Fruit fly (Drosophila melanogaster) whole organism, embryonic: ENCODE measurements around the gene CrebB.

ENCODE experiments used
- CG10147 ChIP-seq: fragments of 200-800 bp; sonication (Bioruptor generic); optimal IDR thresholded peaks from 2 replicates; lab custom pipeline; 2019; ENCODE audit warnings: missing biosample characterization, mild to moderate bottlenecking, missing genetic modification characterization, moderate library complexity
- CG10366 ChIP-seq: fragments of 200-800 bp; sonication (Bioruptor generic); IDR thresholded peaks from 2 replicates; pipeline ENCODE4 v1.3.6; 2022; ENCODE audit warnings: missing biosample characterization, missing genetic modification characterization
- CG12219 ChIP-seq: fragments of 200-800 bp; sonication (Bioruptor generic); optimal IDR thresholded peaks from 3 replicates; lab custom pipeline; 2018; ENCODE audit warnings: missing biosample characterization, mild to moderate bottlenecking, missing genetic modification characterization
- CG13624 ChIP-seq: fragments of 200-800 bp; sonication (Bioruptor generic); optimal IDR thresholded peaks from 2 replicates; lab custom pipeline; 2016; ENCODE audit warnings: missing biosample characterization, missing genetic modification characterization
- CG15514 ChIP-seq: fragments of 200-800 bp; sonication (Bioruptor generic); optimal IDR thresholded peaks from 3 replicates; lab custom pipeline; 2017; ENCODE audit warnings: missing biosample characterization, missing genetic modification characterization, mild to moderate bottlenecking, moderate library complexity, missing genetic modification reagents
- CG17186 ChIP-seq: fragments of 200-800 bp; sonication (Bioruptor generic); optimal IDR thresholded peaks from 3 replicates; lab custom pipeline; 2017; ENCODE audit warnings: missing biosample characterization, missing genetic modification reagents, missing genetic modification characterization
- CG17361 ChIP-seq: fragments of 200-800 bp; sonication (Bioruptor generic); IDR thresholded peaks from 3 replicates; pipeline ENCODE4 v1.3.6; 2022; ENCODE audit warnings: missing biosample characterization, missing genetic modification characterization
- CG1792 ChIP-seq: fragments of 200-800 bp; sonication (Bioruptor generic); optimal IDR thresholded peaks from 2 replicates; lab custom pipeline; 2016; ENCODE audit warnings: missing biosample characterization, missing genetic modification characterization
- CG2116 ChIP-seq: fragments of 200-800 bp; sonication (Bioruptor generic); optimal IDR thresholded peaks from 3 replicates; lab custom pipeline; 2018; ENCODE audit warnings: missing biosample characterization, mild to moderate bottlenecking, missing genetic modification characterization
- CG30403 ChIP-seq: fragments of 200-800 bp; sonication (Bioruptor generic); optimal IDR thresholded peaks from 3 replicates; lab custom pipeline; 2016; ENCODE audit warnings: missing biosample characterization, missing genetic modification characterization
- CG4730 ChIP-seq: fragments of 200-800 bp; sonication (Bioruptor generic); IDR thresholded peaks from 2 replicates; pipeline ENCODE4 v1.3.6; 2022; ENCODE audit warnings: missing biosample characterization, missing genetic modification characterization
- CG8089 ChIP-seq: fragments of 200-800 bp; sonication (Bioruptor generic); optimal IDR thresholded peaks from 3 replicates; lab custom pipeline; 2016; ENCODE audit warnings: missing biosample characterization, missing genetic modification characterization
- CG8290 ChIP-seq, 3 experiments: fragments of 200-800 bp; sonication (Bioruptor generic); optimal IDR thresholded peaks; 2 replicates each; lab custom pipeline; 2016 to 2019; ENCODE audit warnings: missing biosample characterization in 3 of 3, missing genetic modification characterization in 3 of 3, mild to moderate bottlenecking in 2 of 3, moderate library complexity in 1 of 3
- CG9876 ChIP-seq: fragments of 200-800 bp; sonication (Bioruptor generic); optimal IDR thresholded peaks from 2 replicates; lab custom pipeline; 2016; ENCODE audit warnings: missing biosample characterization, missing genetic modification characterization
- D ChIP-seq, 2 experiments: fragments of 200-800 bp in 1 of 2; fragments of >200 bp in 1 of 2; sonication (Bioruptor generic) in 1 of 2; optimal IDR thresholded peaks; 2 replicates in 1 of 2; 3 replicates in 1 of 2; lab custom pipeline; 2017; ENCODE audit warnings: mild to moderate bottlenecking in 1 of 2, missing biosample characterization in 1 of 2, missing genetic modification characterization in 1 of 2, missing genetic modification reagents in 1 of 2
- Deaf1 ChIP-seq: fragments of 200-800 bp; optimal IDR thresholded peaks from 3 replicates; lab custom pipeline; 2019; ENCODE audit warnings: missing biosample characterization, mild to moderate bottlenecking, missing genetic modification characterization, moderate library complexity
- Dek ChIP-seq: fragments of 200-800 bp; sonication (Bioruptor generic); optimal IDR thresholded peaks from 3 replicates; lab custom pipeline; 2019; ENCODE audit warnings: missing biosample characterization, mild to moderate bottlenecking, missing genetic modification characterization, moderate library complexity
- Fer1 ChIP-seq: fragments of 200-800 bp; sonication (Bioruptor generic); optimal IDR thresholded peaks from 2 replicates; lab custom pipeline; 2017; ENCODE audit warnings: missing biosample characterization, mild to moderate bottlenecking, missing genetic modification characterization
- Hr78 ChIP-seq, 2 experiments: fragments of 200-800 bp in 1 of 2; fragments of >200 bp in 1 of 2; sonication (Bioruptor generic) in 1 of 2; optimal IDR thresholded peaks; 2 replicates each; lab custom pipeline; 2017 to 2019; ENCODE audit warnings: missing biosample characterization in 2 of 2, missing genetic modification characterization in 2 of 2, mild to moderate bottlenecking in 1 of 2, moderate library complexity in 1 of 2
- Mad ChIP-seq: fragments of 200-800 bp; sonication (Bioruptor generic); optimal IDR thresholded peaks from 2 replicates; lab custom pipeline; 2016; ENCODE audit warnings: missing biosample characterization, missing genetic modification characterization
- Max ChIP-seq: fragments of 200-800 bp; sonication (Bioruptor generic); optimal IDR thresholded peaks from 2 replicates; lab custom pipeline; 2016; ENCODE audit warnings: missing biosample characterization, mild to moderate bottlenecking, missing genetic modification characterization
- Meics ChIP-seq: fragments of 200-800 bp; sonication (Bioruptor generic); optimal IDR thresholded peaks from 2 replicates; lab custom pipeline; 2017; ENCODE audit warnings: missing biosample characterization, mild to moderate bottlenecking, missing genetic modification characterization
- Oaz ChIP-seq: fragments of 200-800 bp; sonication (Bioruptor generic); IDR thresholded peaks from 2 replicates; pipeline ENCODE4 v1.3.6; 2022; ENCODE audit warnings: missing biosample characterization, missing genetic modification characterization
- Opbp ChIP-seq: fragments of 200-800 bp; sonication (Bioruptor generic); IDR thresholded peaks from 3 replicates; pipeline ENCODE4 v1.3.6; 2022; ENCODE audit warnings: missing biosample characterization, missing genetic modification characterization; ENCODE audit not compliant: partially characterized antibody
- Pdp1 ChIP-seq, 2 experiments: fragments of 200-800 bp; sonication (Bioruptor generic); optimal IDR thresholded peaks; 3 replicates each; lab custom pipeline; 2016; ENCODE audit warnings: missing biosample characterization in 2 of 2, missing genetic modification characterization in 2 of 2, mild to moderate bottlenecking in 1 of 2, moderate library complexity in 1 of 2
- Ptx1 ChIP-seq: fragments of 200-800 bp; sonication (Bioruptor generic); IDR thresholded peaks from 2 replicates; pipeline ENCODE4 v1.3.6; 2022; ENCODE audit warnings: missing biosample characterization, missing genetic modification characterization
- Trl ChIP-seq, 3 experiments: fragments of >200 bp in 2 of 3; fragments of 200-800 bp in 1 of 3; sonication (Bioruptor generic) in 1 of 3; optimal IDR thresholded peaks; 2 replicates in 1 of 3; 3 replicates in 2 of 3; lab custom pipeline; 2016 to 2017; ENCODE audit warnings: missing biosample characterization in 1 of 3, missing genetic modification characterization in 1 of 3
- YL-1 ChIP-seq: fragments of 200-800 bp; sonication (Bioruptor generic); optimal IDR thresholded peaks from 3 replicates; lab custom pipeline; 2017; ENCODE audit warnings: missing biosample characterization, mild to moderate bottlenecking, missing genetic modification characterization
- ab ChIP-seq: fragments of 200-800 bp; sonication (Bioruptor generic); optimal IDR thresholded peaks from 2 replicates; lab custom pipeline; 2016; ENCODE audit warnings: missing biosample characterization, missing genetic modification characterization
- ac ChIP-seq: fragments of 200-800 bp; sonication (Bioruptor generic); optimal IDR thresholded peaks from 3 replicates; lab custom pipeline; 2017; ENCODE audit warnings: missing biosample characterization, mild to moderate bottlenecking, missing genetic modification characterization
- corto ChIP-seq: fragments of 200-800 bp; sonication (Bioruptor generic); optimal IDR thresholded peaks from 2 replicates; lab custom pipeline; 2016; ENCODE audit warnings: missing biosample characterization, mild to moderate bottlenecking, missing genetic modification characterization, moderate library complexity
- croc ChIP-seq: fragments of 200-800 bp; sonication (Bioruptor generic); conservative IDR thresholded peaks from 3 replicates; pipeline ENCODE4 v1.3.6; 2022; ENCODE audit warnings: missing biosample characterization, missing genetic modification characterization
- dmrt11E ChIP-seq: fragments of 200-800 bp; sonication (Bioruptor generic); optimal IDR thresholded peaks from 3 replicates; lab custom pipeline; 2018; ENCODE audit warnings: missing biosample characterization, mild to moderate bottlenecking, missing genetic modification characterization, moderate library complexity
- fd102C ChIP-seq: fragments of 200-800 bp; sonication (Bioruptor generic); optimal IDR thresholded peaks from 2 replicates; lab custom pipeline; 2018; ENCODE audit warnings: missing biosample characterization, mild to moderate bottlenecking, missing genetic modification characterization, moderate library complexity
- ind ChIP-seq: fragments of 200-800 bp; sonication (Bioruptor generic); optimal IDR thresholded peaks from 3 replicates; lab custom pipeline; 2016; ENCODE audit warnings: missing biosample characterization, missing genetic modification characterization
- jigr1 ChIP-seq: fragments of 200-800 bp; sonication (Bioruptor generic); IDR thresholded peaks from 3 replicates; pipeline ENCODE4 v1.3.6; 2022; ENCODE audit warnings: missing biosample characterization, missing genetic modification characterization
- pan ChIP-seq, 4 experiments: fragments of >200 bp in 3 of 4; fragments of 200-800 bp in 1 of 4; sonication (Bioruptor generic) in 1 of 4; optimal IDR thresholded peaks in 3 of 4; IDR thresholded peaks in 1 of 4; 2 replicates each; pipeline versions ENCODE4 v1.3.6 to Lab custom; 2017 to 2022; ENCODE audit warnings: missing biosample characterization in 2 of 4, missing genetic modification characterization in 2 of 4, mixed read lengths in 1 of 4
- phol ChIP-seq: fragments of 200-800 bp; sonication (Bioruptor generic); optimal IDR thresholded peaks from 3 replicates; lab custom pipeline; 2018; ENCODE audit warnings: missing biosample characterization, mild to moderate bottlenecking, missing genetic modification characterization, moderate library complexity
- pros ChIP-seq: fragments of 200-800 bp; sonication (Bioruptor generic); optimal IDR thresholded peaks from 3 replicates; lab custom pipeline; 2019; ENCODE audit warnings: missing biosample characterization, mild to moderate bottlenecking, missing genetic modification characterization, moderate library complexity
- schlank ChIP-seq: fragments of 200-800 bp; sonication (Bioruptor generic); optimal IDR thresholded peaks from 2 replicates; lab custom pipeline; 2018; ENCODE audit warnings: missing biosample characterization, mild to moderate bottlenecking, missing genetic modification characterization
- scrt ChIP-seq: fragments of 200-800 bp; sonication (Bioruptor generic); optimal IDR thresholded peaks from 2 replicates; lab custom pipeline; 2018; ENCODE audit warnings: missing biosample characterization, mild to moderate bottlenecking, missing genetic modification characterization, moderate library complexity
- sens-2 ChIP-seq: fragments of 200-800 bp; sonication (Bioruptor generic); IDR thresholded peaks from 2 replicates; pipeline ENCODE4 v1.3.6; 2022; ENCODE audit warnings: missing biosample characterization, missing genetic modification characterization
- seq ChIP-seq: fragments of 200-800 bp; sonication (Bioruptor generic); IDR thresholded peaks from 2 replicates; pipeline ENCODE4 v1.3.6; 2022; ENCODE audit warnings: missing biosample characterization, missing genetic modification characterization
- ssp ChIP-seq: fragments of 200-800 bp; sonication (Bioruptor generic); IDR thresholded peaks from 2 replicates; pipeline ENCODE4 v1.3.6; 2022; ENCODE audit warnings: missing biosample characterization, missing genetic modification characterization
- tll ChIP-seq, 2 experiments: fragments of 200-800 bp in 1 of 2; fragments of >200 bp in 1 of 2; sonication (Bioruptor generic) in 1 of 2; optimal IDR thresholded peaks; 2 replicates each; lab custom pipeline; 2017 to 2019; ENCODE audit warnings: missing biosample characterization in 2 of 2, missing genetic modification characterization in 2 of 2, mild to moderate bottlenecking in 1 of 2, moderate library complexity in 1 of 2
- vnd ChIP-seq: fragments of 200-800 bp; sonication (Bioruptor generic); IDR thresholded peaks from 3 replicates; pipeline ENCODE4 v1.3.6; 2022; ENCODE audit warnings: missing biosample characterization, missing genetic modification characterization; ENCODE audit not compliant: partially characterized antibody
- zen2 ChIP-seq: fragments of 200-800 bp; sonication (Bioruptor generic); IDR thresholded peaks from 3 replicates; pipeline ENCODE4 v1.3.6; 2022; ENCODE audit warnings: missing biosample characterization, missing genetic modification characterization; ENCODE audit not compliant: partially characterized antibody

The CrebB gene

DNA sequence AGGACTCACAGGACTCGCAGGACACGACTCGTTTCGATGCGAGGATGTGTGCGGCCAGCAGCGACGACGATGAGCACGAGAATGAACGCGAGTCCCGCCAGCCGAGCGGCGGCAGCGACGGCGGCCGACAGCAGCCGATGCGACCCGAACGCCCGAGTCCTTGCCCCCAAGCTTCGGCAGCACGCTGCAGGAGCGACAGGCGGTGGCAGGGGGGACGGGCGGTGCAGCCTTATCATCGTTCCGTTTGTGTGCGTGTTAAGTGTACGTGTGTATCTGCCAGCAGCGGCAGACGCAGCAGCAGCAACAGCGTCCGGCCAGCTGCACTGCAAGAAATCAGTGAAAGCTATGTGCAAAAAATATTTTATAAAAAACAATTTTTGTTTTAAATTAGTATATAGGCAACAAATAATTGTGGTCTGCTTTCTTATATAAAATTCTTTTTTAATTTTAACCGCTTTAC is 10.0 kb upstream of the CrebB start, which contains the start of gene kairos (continued):
- TF ChIP-seq CG8089 (no peak), ssp (GFP tag; lab: Robert Waterston, UW) (no peak), dmrt11E (no peak), corto (GFP tag; lab: Kevin White, UChicago) (no peak), CG10147 (GFP tag; lab: Kevin White, UChicago) (peak; percentile 30), CG10366 (GFP tag; lab: Robert Waterston, UW) (0 out of 2 replicates have a peak, but pooled peaks have one; percentile 15), ac (GFP tag; lab: Kevin White, UChicago) (no peak), pros (GFP tag; lab: Kevin White, UChicago) (no peak), Fer1 (GFP tag; lab: Kevin White, UChicago) (no peak), phol (tag; lab: Kevin White, UChicago) (peak; percentile 45), Pdp1 (GFP tag; optimal IDR thresholded peaks at IDR 0.05; lab: Kevin White, UChicago) (no peak), CG17186 (GFP tag; lab: Kevin White, UChicago) (no peak), CG12219 (GFP tag; lab: Kevin White, UChicago) (no peak), YL-1 (GFP tag; lab: Kevin White, UChicago) (no peak), CG9876 (GFP tag; lab: Kevin White, UChicago) (no peak), Ptx1 (GFP tag; lab: Robert Waterston, UW) (peak; percentile 41; the same call in 1 of the 2 replicates), Mad (no peak), tll (GFP tag; optimal IDR thresholded peaks at IDR 0.05; lab: Kevin White, UChicago) (no peak), CG4730 (GFP tag; lab: Robert Waterston, UW) (no peak), fd102C (no peak), croc (GFP tag; lab: Robert Waterston, UW) (no peak), CG2116 (GFP tag; lab: Kevin White, UChicago) (no peak), CG8290 (GFP tag; optimal IDR thresholded peaks at IDR 0.05; lab: Kevin White, UChicago) (no peak), CG8290 (tag; optimal IDR thresholded peaks at IDR 0.05; lab: Kevin White, UChicago) (peak in 1 of 2 experiments; percentile 32), pan (optimal IDR thresholded peaks at IDR 0.05; lab: Kevin White, UChicago) (no peak), pan (GFP tag; optimal IDR thresholded peaks at IDR 0.05 in 1 of 2, IDR thresholded peaks at IDR 0.05 in 1 of 2) (peak in 1 of 2 experiments; percentile 61), CG15514 (GFP tag; lab: Kevin White, UChicago) (no peak), CG13624 (GFP tag; lab: Kevin White, UChicago) (no peak), sens-2 (GFP tag; lab: Robert Waterston, UW) (0 out of 2 replicates have a peak, but pooled peaks have one; percentile 9), zen2 (GFP tag; lab: Robert Waterston, UW) (no peak), jigr1 (GFP tag; lab: Robert Waterston, UW) (no peak), Meics (GFP tag; lab: Kevin White, UChicago) (peak; percentile 26), CG17361 (GFP tag; lab: Robert Waterston, UW) (0 out of 3 replicates have a peak, but pooled peaks have one; percentile 28), ab (GFP tag; lab: Kevin White, UChicago) (no peak), scrt (GFP tag; lab: Kevin White, UChicago) (peak; percentile 67), seq (no peak), Oaz (GFP tag; lab: Robert Waterston, UW) (no peak), Hr78 (GFP tag; optimal IDR thresholded peaks at IDR 0.05; lab: Kevin White, UChicago) (no peak), Max (no peak), Trl (optimal IDR thresholded peaks at IDR 0.05; lab: Kevin White, UChicago) (no peak), Trl (GFP tag; optimal IDR thresholded peaks at IDR 0.05; lab: Kevin White, UChicago) (no peak), ind (peak; percentile 7), Opbp (no peak), CG30403 (no peak), vnd (GFP tag; lab: Robert Waterston, UW) (no peak), Deaf1 (peak; percentile 98), CG1792 (GFP tag; lab: Kevin White, UChicago) (no peak), schlank (tag; lab: Kevin White, UChicago) (no peak), D (optimal IDR thresholded peaks at IDR 0.05; lab: Kevin White, UChicago) (no peak), D (GFP tag; optimal IDR thresholded peaks at IDR 0.05; lab: Kevin White, UChicago) (no peak), Dek (tag; lab: Kevin White, UChicago) (no peak)
